Fruit fly (Drosophila melanogaster) whole organism, embryonic: ENCODE data around the gene Pgant8.

Experiments
- Atf-2 ChIP-seq: fragments of 200-800 bp; sonication (Bioruptor generic); optimal IDR thresholded peaks from 2 replicates; lab custom pipeline; 2016; ENCODE audit warnings: missing biosample characterization, missing genetic modification characterization
- Atf3 ChIP-seq: fragments of 200-800 bp; sonication (Bioruptor generic); optimal IDR thresholded peaks from 3 replicates; lab custom pipeline; 2016; ENCODE audit warnings: missing biosample characterization, missing genetic modification characterization
- Awh ChIP-seq: fragments of 200-800 bp; sonication (Bioruptor generic); IDR thresholded peaks from 2 replicates; pipeline ENCODE4, ENCODE4 v1.3.6; 2022; ENCODE audit warnings: missing biosample characterization, missing genetic modification characterization
- CG11504 ChIP-seq: fragments of 200-800 bp; sonication (Bioruptor generic); optimal IDR thresholded peaks from 3 replicates; lab custom pipeline; 2019; ENCODE audit warnings: missing biosample characterization, mild to moderate bottlenecking, missing genetic modification characterization, moderate library complexity
- CG13624 ChIP-seq: fragments of 200-800 bp; sonication (Bioruptor generic); optimal IDR thresholded peaks from 2 replicates; lab custom pipeline; 2016; ENCODE audit warnings: missing biosample characterization, missing genetic modification characterization
- CG14441 ChIP-seq: fragments of 200-800 bp; sonication (Bioruptor generic); IDR thresholded peaks from 2 replicates; pipeline ENCODE4 v1.3.6; 2022; ENCODE audit warnings: missing biosample characterization, missing genetic modification characterization
- CG14667 ChIP-seq: fragments of 200-800 bp; sonication (Bioruptor generic); IDR thresholded peaks from 2 replicates; pipeline ENCODE4 v1.3.6; 2022; ENCODE audit warnings: missing biosample characterization, missing genetic modification characterization
- CG15011 ChIP-seq: fragments of 200-800 bp; sonication (Bioruptor generic); optimal IDR thresholded peaks from 3 replicates; lab custom pipeline; 2018; ENCODE audit warnings: missing biosample characterization, mild to moderate bottlenecking, missing genetic modification characterization
- CG15073 ChIP-seq: fragments of 200-800 bp; sonication (Bioruptor generic); optimal IDR thresholded peaks from 2 replicates; lab custom pipeline; 2016; ENCODE audit warnings: missing biosample characterization, missing genetic modification characterization
- CG15479 ChIP-seq: fragments of 200-800 bp; sonication (Bioruptor generic); optimal IDR thresholded peaks from 3 replicates; lab custom pipeline; 2019; ENCODE audit warnings: missing biosample characterization, mild to moderate bottlenecking, missing genetic modification characterization, moderate library complexity
- CG16813 ChIP-seq: fragments of 200-800 bp; sonication (Bioruptor generic); IDR thresholded peaks from 3 replicates; pipeline ENCODE4 v1.3.6; 2022; ENCODE audit warnings: missing biosample characterization, missing genetic modification characterization; ENCODE audit not compliant: partially characterized antibody
- CG16815 ChIP-seq: fragments of 200-800 bp; sonication (Bioruptor generic); optimal IDR thresholded peaks from 3 replicates; lab custom pipeline; 2017; ENCODE audit warnings: missing biosample characterization, mild to moderate bottlenecking, missing genetic modification characterization
- CG17385 ChIP-seq: fragments of 200-800 bp; sonication (Bioruptor generic); optimal IDR thresholded peaks from 3 replicates; lab custom pipeline; 2018; ENCODE audit warnings: missing biosample characterization, mild to moderate bottlenecking, missing genetic modification characterization
- CG18764 ChIP-seq: fragments of 200-800 bp; sonication (Bioruptor generic); optimal IDR thresholded peaks from 3 replicates; lab custom pipeline; 2016; ENCODE audit warnings: missing biosample characterization, missing genetic modification characterization
- CG2116 ChIP-seq: fragments of 200-800 bp; sonication (Bioruptor generic); optimal IDR thresholded peaks from 3 replicates; lab custom pipeline; 2018; ENCODE audit warnings: missing biosample characterization, mild to moderate bottlenecking, missing genetic modification characterization
- CG2875 ChIP-seq: fragments of 200-800 bp; sonication (Bioruptor generic); optimal IDR thresholded peaks from 2 replicates; lab custom pipeline; 2017; ENCODE audit warnings: missing biosample characterization, mild to moderate bottlenecking, missing genetic modification characterization, missing genetic modification reagents
- CG31224 ChIP-seq: fragments of 200-800 bp; sonication (Bioruptor generic); IDR thresholded peaks from 2 replicates; pipeline ENCODE4 v1.3.6; 2022; ENCODE audit warnings: missing biosample characterization, missing genetic modification characterization
- CG34376 ChIP-seq: fragments of 200-800 bp; sonication (Bioruptor generic); optimal IDR thresholded peaks from 2 replicates; lab custom pipeline; 2018; ENCODE audit warnings: missing biosample characterization, mild to moderate bottlenecking, missing genetic modification characterization
- CG4617 ChIP-seq: fragments of 200-800 bp; sonication (Bioruptor generic); optimal IDR thresholded peaks from 3 replicates; lab custom pipeline; 2016; ENCODE audit warnings: missing biosample characterization, missing genetic modification characterization, borderline replicate concordance
- CG4730 ChIP-seq: fragments of 200-800 bp; sonication (Bioruptor generic); IDR thresholded peaks from 2 replicates; pipeline ENCODE4 v1.3.6; 2022; ENCODE audit warnings: missing biosample characterization, missing genetic modification characterization
- CG6854 ChIP-seq: fragments of 200-800 bp; sonication (Bioruptor generic); optimal IDR thresholded peaks from 3 replicates; lab custom pipeline; 2017; ENCODE audit warnings: missing biosample characterization, mild to moderate bottlenecking, missing genetic modification characterization
- CG7556 ChIP-seq: fragments of 200-800 bp; sonication (Bioruptor generic); optimal IDR thresholded peaks from 2 replicates; lab custom pipeline; 2017; ENCODE audit warnings: missing biosample characterization, mild to moderate bottlenecking, missing genetic modification characterization
- CG9797 ChIP-seq: fragments of 200-800 bp; sonication (Bioruptor generic); optimal IDR thresholded peaks from 3 replicates; lab custom pipeline; 2018; ENCODE audit warnings: missing biosample characterization, mild to moderate bottlenecking, missing genetic modification characterization
- CG9932 ChIP-seq: fragments of 200-800 bp; sonication (Bioruptor generic); IDR thresholded peaks from 2 replicates; pipeline ENCODE4 v1.3.6; 2022; ENCODE audit warnings: missing biosample characterization, missing genetic modification characterization
- Chrac-16 ChIP-seq: fragments of 200-800 bp; sonication (Bioruptor generic); optimal IDR thresholded peaks from 3 replicates; lab custom pipeline; 2016; ENCODE audit warnings: missing biosample characterization, missing genetic modification characterization
- CrebB ChIP-seq: fragments of 200-800 bp; sonication (Bioruptor generic); optimal IDR thresholded peaks from 3 replicates; lab custom pipeline; 2018; ENCODE audit warnings: missing biosample characterization, mild to moderate bottlenecking, missing genetic modification characterization
- Dfd ChIP-seq, 2 experiments: fragments of >200 bp; optimal IDR thresholded peaks; 2 replicates each; lab custom pipeline; 2017; ENCODE audit warnings: missing biosample characterization in 2 of 2, missing genetic modification characterization in 2 of 2
- HmgZ ChIP-seq: fragments of 200-800 bp; sonication (Bioruptor generic); optimal IDR thresholded peaks from 2 replicates; lab custom pipeline; 2018; ENCODE audit warnings: missing biosample characterization, mild to moderate bottlenecking, missing genetic modification characterization
- MBD-R2 ChIP-seq: fragments of 200-800 bp; sonication (Bioruptor generic); IDR thresholded peaks from 2 replicates; pipeline ENCODE4 v1.3.6; 2022; ENCODE audit warnings: missing biosample characterization, missing genetic modification characterization
- Mad ChIP-seq: fragments of 200-800 bp; sonication (Bioruptor generic); optimal IDR thresholded peaks from 2 replicates; lab custom pipeline; 2016; ENCODE audit warnings: missing biosample characterization, missing genetic modification characterization
- Myb ChIP-seq: fragments of 200-800 bp; sonication (Bioruptor generic); optimal IDR thresholded peaks from 2 replicates; lab custom pipeline; 2016; ENCODE audit warnings: missing biosample characterization, missing genetic modification characterization
- Neu2 ChIP-seq: fragments of 200-800 bp; sonication (Bioruptor generic); optimal IDR thresholded peaks from 3 replicates; lab custom pipeline; 2016; ENCODE audit warnings: missing biosample characterization, missing genetic modification characterization, borderline replicate concordance
- Pdp1 ChIP-seq, 2 experiments: fragments of 200-800 bp; sonication (Bioruptor generic); optimal IDR thresholded peaks; 3 replicates each; lab custom pipeline; 2016; ENCODE audit warnings: missing biosample characterization in 2 of 2, missing genetic modification characterization in 2 of 2, mild to moderate bottlenecking in 1 of 2, moderate library complexity in 1 of 2
- Ptx1 ChIP-seq: fragments of 200-800 bp; sonication (Bioruptor generic); IDR thresholded peaks from 2 replicates; pipeline ENCODE4 v1.3.6; 2022; ENCODE audit warnings: missing biosample characterization, missing genetic modification characterization
- bigmax ChIP-seq: fragments of 200-800 bp; sonication (Bioruptor generic); optimal IDR thresholded peaks from 2 replicates; lab custom pipeline; 2018; ENCODE audit warnings: missing biosample characterization, mild to moderate bottlenecking, missing genetic modification characterization
- croc ChIP-seq: fragments of 200-800 bp; sonication (Bioruptor generic); conservative IDR thresholded peaks from 3 replicates; pipeline ENCODE4 v1.3.6; 2022; ENCODE audit warnings: missing biosample characterization, missing genetic modification characterization
- dysf ChIP-seq: fragments of 200-800 bp; sonication (Bioruptor generic); IDR thresholded peaks from 3 replicates; pipeline ENCODE4 v1.3.6; 2022; ENCODE audit warnings: missing biosample characterization, missing genetic modification characterization
- gcm2 ChIP-seq: fragments of 200-800 bp; sonication (Bioruptor generic); optimal IDR thresholded peaks from 2 replicates; lab custom pipeline; 2016; ENCODE audit warnings: missing biosample characterization, missing genetic modification characterization
- insv ChIP-seq, 2 experiments: fragments of 200-800 bp; sonication (Bioruptor generic); optimal IDR thresholded peaks; 3 replicates each; lab custom pipeline; 2016 to 2018; ENCODE audit warnings: missing biosample characterization in 2 of 2, missing genetic modification characterization in 2 of 2
- lilli ChIP-seq: fragments of 200-800 bp; sonication (Bioruptor generic); optimal IDR thresholded peaks from 3 replicates; lab custom pipeline; 2016; ENCODE audit warnings: missing biosample characterization, missing genetic modification characterization
- lmd ChIP-seq: fragments of 200-800 bp; sonication (Bioruptor generic); IDR thresholded peaks from 2 replicates; pipeline ENCODE4 v1.3.6; 2022; ENCODE audit warnings: missing biosample characterization, missing genetic modification characterization
- lola ChIP-seq, 3 experiments: fragments of >200 bp in 2 of 3; fragments of 200-800 bp in 1 of 3; sonication (Bioruptor generic) in 1 of 3; optimal IDR thresholded peaks; 2 replicates each; lab custom pipeline; 2017 to 2019; ENCODE audit warnings: missing biosample characterization in 3 of 3, missing genetic modification characterization in 3 of 3, mild to moderate bottlenecking in 1 of 3, moderate library complexity in 1 of 3
- luna ChIP-seq: fragments of 200-800 bp; sonication (Bioruptor generic); optimal IDR thresholded peaks from 2 replicates; lab custom pipeline; 2016; ENCODE audit warnings: missing biosample characterization, missing genetic modification characterization
- org-1 ChIP-seq: fragments of 200-800 bp; sonication (Bioruptor generic); optimal IDR thresholded peaks from 2 replicates; lab custom pipeline; 2017; ENCODE audit warnings: missing biosample characterization, missing genetic modification characterization
- pb ChIP-seq: fragments of 200-800 bp; sonication (Bioruptor generic); optimal IDR thresholded peaks from 3 replicates; lab custom pipeline; 2016; ENCODE audit warnings: missing biosample characterization, missing genetic modification characterization
- slp2 ChIP-seq: fragments of 200-800 bp; sonication (Bioruptor generic); optimal IDR thresholded peaks from 2 replicates; lab custom pipeline; 2016; ENCODE audit warnings: missing biosample characterization, missing genetic modification characterization
- stc ChIP-seq: fragments of 200-800 bp; sonication (Bioruptor generic); IDR thresholded peaks from 2 replicates; pipeline ENCODE4 v1.3.6; 2022; ENCODE audit warnings: missing biosample characterization, missing genetic modification characterization
- tio ChIP-seq: fragments of 200-800 bp; sonication (Bioruptor generic); optimal IDR thresholded peaks from 2 replicates; lab custom pipeline; 2017; ENCODE audit warnings: missing biosample characterization, missing genetic modification characterization, inconsistent platforms
- trem ChIP-seq: fragments of 200-800 bp; optimal IDR thresholded peaks from 3 replicates; lab custom pipeline; 2019; ENCODE audit warnings: missing biosample characterization, mild to moderate bottlenecking, missing genetic modification characterization, moderate library complexity
- vfl ChIP-seq: fragments of 200-800 bp; sonication (Bioruptor generic); optimal IDR thresholded peaks from 2 replicates; lab custom pipeline; 2016; ENCODE audit warnings: missing biosample characterization, missing genetic modification characterization
- z ChIP-seq: fragments of 200-800 bp; sonication (Bioruptor generic); IDR thresholded peaks from 3 replicates; pipeline ENCODE4 v1.3.6; 2022; ENCODE audit warnings: missing biosample characterization, missing genetic modification characterization
- zfh1 ChIP-seq: fragments of 200-800 bp; sonication (Bioruptor generic); IDR thresholded peaks from 3 replicates; pipeline ENCODE4 v1.3.6; 2022; ENCODE audit warnings: missing biosample characterization, missing genetic modification characterization

Pgant8 gene

DNA sequence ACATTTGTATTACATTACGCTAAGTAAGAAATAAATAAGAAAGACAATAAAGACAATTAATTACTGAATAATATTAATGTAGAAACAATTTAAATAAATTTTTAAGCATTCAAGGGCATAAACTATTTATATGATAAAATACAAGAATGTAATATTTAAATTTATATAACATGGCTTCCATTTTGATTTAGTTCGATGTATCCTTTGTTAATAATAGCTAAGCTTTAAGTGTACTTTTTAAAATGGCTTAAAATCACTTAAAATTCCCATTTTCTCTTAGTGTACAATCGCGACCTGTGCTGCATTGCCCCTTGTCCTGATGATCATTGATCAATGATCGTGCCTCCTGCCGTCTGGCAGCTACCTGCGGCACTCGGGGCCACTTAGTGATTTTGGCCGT is 13.2 kb upstream of the Pgant8 start (continued):
- TF ChIP-seq trem (peak; percentile 8), Chrac-16 (GFP tag; lab: Kevin White, UChicago) (no peak), stc (GFP tag; lab: Robert Waterston, UW) (no peak), CG13624 (GFP tag; lab: Kevin White, UChicago) (no peak), CG15479 (GFP tag; lab: Kevin White, UChicago) (no peak), CG4730 (GFP tag; lab: Robert Waterston, UW) (no peak), CrebB (no peak), Neu2 (no peak), bigmax (GFP tag; lab: Kevin White, UChicago) (no peak), insv (GFP tag; optimal IDR thresholded peaks at IDR 0.05; lab: Kevin White, UChicago) (no peak), Myb (no peak), CG4617 (GFP tag; lab: Kevin White, UChicago) (no peak), croc (GFP tag; lab: Robert Waterston, UW) (no peak), MBD-R2 (GFP tag; lab: Robert Waterston, UW) (no peak), pb (GFP tag; lab: Kevin White, UChicago) (no peak), CG34376 (GFP tag; lab: Kevin White, UChicago) (no peak), Atf-2 (no peak), CG11504 (tag; lab: Kevin White, UChicago) (no peak), CG31224 (GFP tag; lab: Robert Waterston, UW) (no peak), lilli (no peak), slp2 (no peak), CG18764 (GFP tag; lab: Kevin White, UChicago) (no peak), CG17385 (GFP tag; lab: Kevin White, UChicago) (no peak), CG2116 (GFP tag; lab: Kevin White, UChicago) (no peak), lola (GFP tag; optimal IDR thresholded peaks at IDR 0.05; lab: Kevin White, UChicago) (peak in 1 of 3 experiments; percentile 86), CG14441 (GFP tag; lab: Robert Waterston, UW) (no peak), luna (GFP tag; lab: Kevin White, UChicago) (no peak), Pdp1 (GFP tag; optimal IDR thresholded peaks at IDR 0.05; lab: Kevin White, UChicago) (no peak), CG6854 (GFP tag; lab: Kevin White, UChicago) (no peak), gcm2 (no peak), zfh1 (GFP tag; lab: Robert Waterston, UW) (0 out of 3 replicates have a peak, but pooled peaks have one; percentile 12), CG9932 (no peak), CG16813 (GFP tag; lab: Robert Waterston, UW) (no peak), CG15011 (GFP tag; lab: Kevin White, UChicago) (no peak), Mad (GFP tag; lab: Kevin White, UChicago) (no peak), HmgZ (no peak), CG14667 (GFP tag; lab: Robert Waterston, UW) (no peak), CG2875 (GFP tag; lab: Kevin White, UChicago) (no peak), CG16815 (GFP tag; lab: Kevin White, UChicago) (peak; percentile 27), CG15073 (no peak), Awh (GFP tag; lab: Robert Waterston, UW) (no peak), dysf (GFP tag; lab: Robert Waterston, UW) (no peak), CG7556 (peak; percentile 6), tio (GFP tag; lab: Kevin White, UChicago) (no peak), CG9797 (no peak), lmd (GFP tag; lab: Robert Waterston, UW) (no peak), Dfd (GFP tag; optimal IDR thresholded peaks at IDR 0.05; lab: Kevin White, UChicago) (no peak), Atf3 (GFP tag; lab: Kevin White, UChicago) (no peak), org-1 (GFP tag; lab: Kevin White, UChicago) (no peak), Ptx1 (no peak), z (GFP tag; lab: Robert Waterston, UW) (no peak), vfl (GFP tag; lab: Kevin White, UChicago) (no peak)
